Worm (Caenorhabditis elegans) whole organism, L4 larva: ENCODE measurements around the gene nlp-43.

Source experiments
- D1046.2 ChIP-seq: fragments of 200-800 bp; sonication (Bioruptor generic); IDR thresholded peaks from 2 replicates; pipeline ENCODE4 v1.3.6; 2022; ENCODE audit warnings: missing genetic modification characterization, missing compliant biosample characterization
- F26F4.8 ChIP-seq: fragments of 200-800 bp; sonication (Bioruptor generic); conservative IDR thresholded peaks from 2 replicates; pipeline ENCODE4 v1.3.6; 2022; ENCODE audit warnings: missing genetic modification characterization, missing compliant biosample characterization
- T20F7.1 ChIP-seq: fragments of 200-800 bp; sonication (Bioruptor generic); optimal IDR thresholded peaks from 2 replicates; lab custom pipeline; 2018; ENCODE audit warnings: mild to moderate bottlenecking, missing genetic modification characterization, missing compliant biosample characterization
- Y105C5A.15 ChIP-seq: fragments of 200-800 bp; sonication (Bioruptor generic); IDR thresholded peaks from 2 replicates; pipeline ENCODE4 v1.3.6; 2022; ENCODE audit warnings: missing genetic modification characterization, missing compliant biosample characterization
- Y5F2A.4 ChIP-seq: fragments of 200-800 bp; sonication (Bioruptor generic); optimal IDR thresholded peaks from 2 replicates; lab custom pipeline; 2018; ENCODE audit warnings: mild to moderate bottlenecking, missing genetic modification characterization, missing compliant biosample characterization
- Y75B8A.6 ChIP-seq: fragments of 200-800 bp; sonication (Bioruptor generic); IDR thresholded peaks from 2 replicates; pipeline ENCODE4 v1.3.6; 2022; ENCODE audit warnings: missing genetic modification reagents, missing genetic modification characterization, missing compliant biosample characterization
- ceh-32 ChIP-seq: sonication (generic microtip); optimal IDR thresholded peaks from 2 replicates; lab custom pipeline; 2016; ENCODE audit warnings: mild to moderate bottlenecking, missing genetic modification characterization, missing compliant biosample characterization; ENCODE audit not compliant: poor library complexity
- ces-1 ChIP-seq: fragments of 150-350 bp; sonication (generic microtip); optimal IDR thresholded peaks from 4 replicates; lab custom pipeline; 2014; ENCODE audit warnings: missing biosample characterization, missing genetic modification reagents, missing genetic modification characterization
- daf-16 ChIP-seq, 3 experiments: sonication (generic microtip); optimal IDR thresholded peaks; 2 replicates each; lab custom pipeline; 2016 to 2017; ENCODE audit warnings: missing genetic modification characterization in 3 of 3, missing genetic modification reagents in 3 of 3, mild to moderate bottlenecking in 2 of 3, missing compliant biosample characterization in 2 of 3, missing biosample characterization in 1 of 3, moderate library complexity in 1 of 3
- daf-8 ChIP-seq: fragments of 200-800 bp; sonication (Bioruptor generic); IDR thresholded peaks from 2 replicates; pipeline ENCODE4 v1.3.6; 2022; ENCODE audit warnings: missing genetic modification characterization, missing compliant biosample characterization
- dmd-6 ChIP-seq: fragments of 200-800 bp; sonication (Bioruptor generic); IDR thresholded peaks from 2 replicates; pipeline ENCODE4 v1.3.6; 2022; ENCODE audit warnings: missing genetic modification reagents, missing genetic modification characterization, missing compliant biosample characterization
- dpl-1 ChIP-seq: fragments of 150-350 bp; optimal IDR thresholded peaks from 2 replicates; lab custom pipeline; 2014; ENCODE audit warnings: missing biosample characterization, missing genetic modification reagents, missing genetic modification characterization
- dve-1 ChIP-seq: sonication (generic microtip); optimal IDR thresholded peaks from 2 replicates; lab custom pipeline; 2017; ENCODE audit warnings: antibody characterized with exemption, mild to moderate bottlenecking, missing genetic modification characterization, missing compliant biosample characterization; ENCODE audit not compliant: insufficient read depth
- egl-43 ChIP-seq: fragments of 200-800 bp; sonication (Bioruptor generic); IDR thresholded peaks from 2 replicates; pipeline ENCODE4 v1.3.6; 2022; ENCODE audit warnings: missing genetic modification reagents, missing genetic modification characterization, missing compliant biosample characterization
- fkh-10 ChIP-seq: fragments of 150-350 bp; optimal IDR thresholded peaks from 2 replicates; lab custom pipeline; 2014; ENCODE audit warnings: missing biosample characterization, missing genetic modification reagents, missing genetic modification characterization
- fos-1 ChIP-seq: fragments of 150-350 bp; optimal IDR thresholded peaks from 2 replicates; lab custom pipeline; 2014; ENCODE audit warnings: missing biosample characterization, missing genetic modification characterization
- hif-1 ChIP-seq, 2 experiments: sonication (generic microtip); optimal IDR thresholded peaks; 2 replicates each; lab custom pipeline; 2016 to 2017; ENCODE audit warnings: missing compliant biosample characterization in 2 of 2, missing genetic modification characterization in 2 of 2, missing genetic modification reagents in 2 of 2, missing genotype in 2 of 2, mild to moderate bottlenecking in 1 of 2
- hlh-11 ChIP-seq: fragments of 200-800 bp; sonication (Bioruptor generic); optimal IDR thresholded peaks from 2 replicates; lab custom pipeline; 2018; ENCODE audit warnings: mild to moderate bottlenecking, missing genetic modification characterization, missing compliant biosample characterization
- hlh-30 ChIP-seq: sonication (generic microtip); optimal IDR thresholded peaks from 2 replicates; lab custom pipeline; 2017; ENCODE audit warnings: antibody characterized with exemption, mild to moderate bottlenecking, missing genetic modification characterization, missing compliant biosample characterization; ENCODE audit not compliant: insufficient read depth
- hmg-1.1 ChIP-seq: fragments of 200-800 bp; sonication (Bioruptor generic); IDR thresholded peaks from 2 replicates; pipeline ENCODE4 v1.3.6; 2022; ENCODE audit warnings: missing genetic modification reagents, missing genetic modification characterization, missing compliant biosample characterization
- lin-1 ChIP-seq: fragments of 200-800 bp; sonication (Bioruptor generic); IDR thresholded peaks from 2 replicates; pipeline ENCODE4 v1.3.6; 2022; ENCODE audit warnings: missing genetic modification reagents, missing genetic modification characterization, missing compliant biosample characterization
- lsy-2 ChIP-seq, 2 experiments: fragments of 150-350 bp in 1 of 2; sonication (generic microtip) in 1 of 2; optimal IDR thresholded peaks; 2 replicates each; lab custom pipeline; 2014 to 2017; ENCODE audit warnings: missing biosample characterization in 2 of 2, missing genetic modification characterization in 2 of 2
- madf-9 ChIP-seq: fragments of 200-800 bp; sonication (Bioruptor generic); conservative IDR thresholded peaks from 2 replicates; pipeline ENCODE4 v1.3.6; 2022; ENCODE audit warnings: missing genetic modification reagents, missing genetic modification characterization, missing compliant biosample characterization
- mdl-1 ChIP-seq, 2 experiments: fragments of 150-350 bp in 1 of 2; sonication (generic microtip) in 1 of 2; optimal IDR thresholded peaks; 2 replicates each; lab custom pipeline; 2014 to 2017; ENCODE audit warnings: missing biosample characterization in 2 of 2, missing genetic modification characterization in 2 of 2
- mep-1 ChIP-seq: fragments of 150-350 bp; sonication (generic microtip); optimal IDR thresholded peaks from 3 replicates; lab custom pipeline; 2014; ENCODE audit warnings: missing biosample characterization, missing genetic modification characterization
- mes-2 ChIP-seq: sonication (generic microtip); optimal IDR thresholded peaks from 2 replicates; lab custom pipeline; 2016; ENCODE audit warnings: missing genotype, mild to moderate bottlenecking, missing genetic modification characterization, missing compliant biosample characterization; ENCODE audit not compliant: poor library complexity, severe bottlenecking
- mxl-3 ChIP-seq: fragments of 200-800 bp; sonication (Bioruptor generic); optimal IDR thresholded peaks from 2 replicates; lab custom pipeline; 2018; ENCODE audit warnings: mild to moderate bottlenecking, missing genetic modification characterization, missing compliant biosample characterization
- nhr-237 ChIP-seq: sonication (generic microtip); optimal IDR thresholded peaks from 2 replicates; lab custom pipeline; 2017; ENCODE audit warnings: missing biosample characterization, missing genetic modification characterization
- nhr-28 ChIP-seq: fragments of 150-350 bp; optimal IDR thresholded peaks from 2 replicates; lab custom pipeline; 2014; ENCODE audit warnings: missing biosample characterization, missing genetic modification characterization
- nhr-42 ChIP-seq: fragments of 200-800 bp; sonication (Bioruptor generic); IDR thresholded peaks from 2 replicates; pipeline ENCODE4 v1.3.6; 2022; ENCODE audit warnings: missing genetic modification characterization, missing compliant biosample characterization
- nhr-48 ChIP-seq: sonication (generic microtip); optimal IDR thresholded peaks from 2 replicates; lab custom pipeline; 2016; ENCODE audit warnings: mild to moderate bottlenecking, missing genetic modification characterization, missing compliant biosample characterization
- nhr-6 ChIP-seq: fragments of 150-350 bp; optimal IDR thresholded peaks from 2 replicates; lab custom pipeline; 2014; ENCODE audit warnings: missing biosample characterization, missing genetic modification characterization
- nhr-77 ChIP-seq: fragments of 150-350 bp; optimal IDR thresholded peaks from 2 replicates; lab custom pipeline; 2014; ENCODE audit warnings: missing biosample characterization, missing genetic modification characterization
- pha-4 ChIP-seq, 2 experiments: fragments of 150-350 bp in 1 of 2; fragments of 200-800 bp in 1 of 2; sonication (Bioruptor generic) in 1 of 2; IDR thresholded peaks in 1 of 2; optimal IDR thresholded peaks in 1 of 2; 2 replicates each; pipeline versions ENCODE4 v1.3.6 to Lab custom; 2014 to 2022; ENCODE audit warnings: missing genetic modification characterization in 2 of 2, missing genetic modification reagents in 2 of 2, missing biosample characterization in 1 of 2, missing compliant biosample characterization in 1 of 2
- pqm-1 ChIP-seq: sonication (generic microtip); optimal IDR thresholded peaks from 2 replicates; lab custom pipeline; 2017; ENCODE audit warnings: missing biosample characterization, missing genetic modification characterization
- rbr-2 ChIP-seq: sonication (generic microtip); optimal IDR thresholded peaks from 2 replicates; lab custom pipeline; 2016; ENCODE audit warnings: missing genotype, missing genetic modification characterization, missing compliant biosample characterization
- tag-97 ChIP-seq: fragments of 200-800 bp; sonication (Bioruptor generic); IDR thresholded peaks from 2 replicates; pipeline ENCODE4 v1.3.6; 2022; ENCODE audit warnings: missing genetic modification characterization, missing compliant biosample characterization
- unc-39 ChIP-seq: sonication (generic microtip); optimal IDR thresholded peaks from 2 replicates; lab custom pipeline; 2017; ENCODE audit warnings: missing biosample characterization, missing genetic modification characterization
- unc-62 ChIP-seq, 3 experiments: fragments of 150-350 bp in 1 of 3; sonication (generic microtip); optimal IDR thresholded peaks in 2 of 3; peaks in 1 of 3; 1 replicate in 1 of 3; 2 replicates in 2 of 3; lab custom pipeline; 2014 to 2017; ENCODE audit warnings: missing biosample characterization in 3 of 3, missing genetic modification characterization in 3 of 3, missing genetic modification reagents in 3 of 3, missing genotype in 1 of 3
- ztf-11 ChIP-seq: fragments of 150-350 bp; optimal IDR thresholded peaks from 2 replicates; lab custom pipeline; 2014; ENCODE audit warnings: missing biosample characterization, missing genetic modification characterization

nlp-43 gene

DNA sequence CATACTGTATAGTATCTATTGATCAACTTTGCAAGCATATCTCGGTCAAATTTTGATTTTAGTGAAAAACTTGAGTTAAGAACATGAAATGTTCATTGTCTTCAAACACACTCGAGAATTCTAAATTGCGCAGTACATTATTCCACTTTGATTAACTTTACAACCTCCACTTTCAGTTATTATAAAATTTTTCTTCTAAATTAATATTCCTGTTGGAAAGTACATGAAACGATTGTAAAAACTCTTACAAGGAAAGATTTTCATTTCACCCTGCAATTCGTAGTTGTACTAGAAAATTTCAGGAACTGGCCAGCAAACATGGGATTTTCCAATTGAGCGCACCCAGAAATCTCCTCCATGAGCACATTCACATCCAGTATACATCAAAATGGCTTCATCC is 2.5 kb downstream of the nlp-43 start, which contains the start of gene C45G9.14:
C45G9.14 (plus strand) TSS at position 301 of the 400 bp plus-strand sequence.
- TF ChIP-seq nhr-6 (tag; lab: Kevin White, UChicago) = no peak

DNA sequence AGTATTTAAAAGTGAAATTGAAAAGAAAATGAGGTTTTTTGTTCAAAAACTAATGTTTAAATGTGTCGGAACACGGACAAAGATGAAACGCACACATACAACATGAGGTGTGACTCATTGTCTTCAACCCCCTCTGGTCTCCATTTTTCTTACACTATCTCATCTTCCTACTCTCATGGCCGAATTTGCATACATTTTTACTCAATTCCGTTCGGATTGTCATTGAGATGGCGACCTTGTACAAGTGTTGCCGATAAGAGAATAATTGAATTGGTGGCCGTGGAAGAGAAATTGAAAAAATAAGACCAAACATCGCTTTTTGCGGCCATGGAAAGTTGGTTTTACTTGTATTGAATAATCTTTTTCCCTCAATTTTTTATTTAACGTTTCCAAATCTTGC is 5.0 kb downstream of the nlp-43 start, which contains the start of gene txbp-3:
txbp-3 (minus strand) TSS at position 285 of the 400 bp plus-strand sequence.
- TF ChIP-seq unc-62 (GFP tag; optimal IDR thresholded peaks at IDR 0.05 in 1 of 2; lab: Kevin White, UChicago) (peak in 1 of 2 experiments; percentile 20), unc-62 (tag; optimal IDR thresholded peaks at IDR 0.05; lab: Kevin White, UChicago) (no peak), nhr-28 (tag; lab: Kevin White, UChicago) (peak; percentile 77), Y105C5A.15 (no peak), F26F4.8 (GFP tag; lab: Robert Waterston, UW) (no peak), pha-4 (GFP tag; IDR thresholded peaks at IDR 0.05; lab: Robert Waterston, UW) (no peak), pha-4 (tag; optimal IDR thresholded peaks at IDR 0.05; lab: Kevin White, UChicago) (peak; percentile 76), dve-1 (peak; percentile 79), dmd-6 (GFP tag; lab: Robert Waterston, UW) (peak; percentile 57; the same call in 1 of the 2 replicates), hif-1 (tag; optimal IDR thresholded peaks at IDR 0.05; lab: Kevin White, UChicago) (peak in 1 of 2 experiments; percentile 33), dpl-1 (peak; percentile 54), mes-2 (tag; lab: Kevin White, UChicago) (peak; percentile 83), mxl-3 (GFP tag; lab: Kevin White, UChicago) (peak; percentile 80), ces-1 (GFP tag; lab: Kevin White, UChicago) (peak; percentile 12), mep-1 (tag; lab: Kevin White, UChicago) (peak; percentile 71), nhr-237 (tag; lab: Kevin White, UChicago) (no peak), tag-97 (GFP tag; lab: Robert Waterston, UW) (no peak), rbr-2 (tag; lab: Kevin White, UChicago) (peak; percentile 1), pqm-1 (tag; lab: Kevin White, UChicago) (peak; percentile 85), nhr-77 (tag; lab: Kevin White, UChicago) (peak; percentile 42), hlh-30 (peak; percentile 58), lsy-2 (tag; optimal IDR thresholded peaks at IDR 0.05; lab: Kevin White, UChicago) (peak in 1 of 2 experiments; percentile 59), nhr-6 (tag; lab: Kevin White, UChicago) (peak; percentile 50), daf-16 (GFP tag; optimal IDR thresholded peaks at IDR 0.05; lab: Kevin White, UChicago) (no peak), daf-16 (tag; optimal IDR thresholded peaks at IDR 0.05; lab: Kevin White, UChicago) (peak; percentile 24), fos-1 (tag; lab: Kevin White, UChicago) (no peak), mdl-1 (tag; optimal IDR thresholded peaks at IDR 0.05; lab: Kevin White, UChicago) (peak in 1 of 2 experiments; percentile 5), T20F7.1 (GFP tag; lab: Kevin White, UChicago) (peak; percentile 25), fkh-10 (GFP tag; lab: Kevin White, UChicago) (peak; percentile 37)

DNA sequence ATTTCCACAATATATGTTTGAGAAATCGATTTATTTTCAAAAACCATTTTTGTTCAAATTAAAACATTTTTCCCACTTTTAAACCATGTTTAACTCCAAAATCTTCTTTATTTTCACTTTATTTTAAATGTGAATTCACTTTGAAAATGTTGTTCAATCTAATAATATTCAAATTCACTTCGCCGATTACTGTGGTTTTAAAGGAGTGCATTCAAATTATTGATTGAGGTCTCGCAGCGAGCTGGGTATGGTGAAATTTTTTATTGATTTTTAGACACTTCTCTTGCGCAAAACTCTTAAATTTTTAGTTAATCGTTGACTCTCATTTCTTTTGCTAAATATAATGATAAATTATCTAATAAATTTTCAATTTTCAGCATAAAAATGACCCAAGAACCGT is 5.5 kb downstream of the nlp-43 start, which contains the start of gene C45G9.5:
C45G9.5 (plus strand) TSS at position 378 of the 400 bp plus-strand sequence.
- TF ChIP-seq madf-9 (GFP tag; lab: Robert Waterston, UW) (no peak), ztf-11 (tag; lab: Kevin White, UChicago) (no peak), nhr-48 (no peak), ceh-32 (tag; lab: Kevin White, UChicago) (no peak), nhr-42 (GFP tag; lab: Robert Waterston, UW) (no peak), Y5F2A.4 (GFP tag; lab: Kevin White, UChicago) (no peak), unc-39 (no peak), egl-43 (GFP tag; lab: Robert Waterston, UW) (no peak), dve-1 (no peak), fkh-10 (GFP tag; lab: Kevin White, UChicago) (no peak), hlh-11 (tag; lab: Kevin White, UChicago) (no peak), D1046.2 (GFP tag; lab: Robert Waterston, UW) (no peak), hmg-1.1 (GFP tag; lab: Robert Waterston, UW) (no peak), daf-8 (GFP tag; lab: Robert Waterston, UW) (no peak), Y75B8A.6 (GFP tag; lab: Robert Waterston, UW) (no peak), lin-1 (no peak)
